Fruit fly (Drosophila melanogaster) whole organism, adult: ENCODE data around the gene NfI.

Experiments
- CG1620 ChIP-seq: fragments of 200-800 bp; sonication (Bioruptor generic); optimal IDR thresholded peaks from 2 replicates; lab custom pipeline; 2016; ENCODE audit warnings: missing biosample characterization, missing genetic modification characterization
- CG7045 ChIP-seq: fragments of 200-800 bp; sonication (Bioruptor generic); optimal IDR thresholded peaks from 2 replicates; lab custom pipeline; 2017; ENCODE audit warnings: missing biosample characterization, mild to moderate bottlenecking, missing genetic modification characterization
- CG7101 ChIP-seq: fragments of 200-800 bp; sonication (Bioruptor generic); optimal IDR thresholded peaks from 2 replicates; lab custom pipeline; 2018; ENCODE audit warnings: missing biosample characterization, mild to moderate bottlenecking, missing genetic modification characterization, moderate library complexity
- Crg-1 ChIP-seq: fragments of 200-800 bp; sonication (Bioruptor generic); optimal IDR thresholded peaks from 2 replicates; lab custom pipeline; 2016; ENCODE audit warnings: missing biosample characterization, missing genetic modification characterization
- Mnt ChIP-seq: fragments of 200-800 bp; sonication (Bioruptor generic); optimal IDR thresholded peaks from 2 replicates; lab custom pipeline; 2016; ENCODE audit warnings: missing biosample characterization, mild to moderate bottlenecking, missing genetic modification characterization
- bab1 ChIP-seq: fragments of 200-800 bp; sonication (Bioruptor generic); optimal IDR thresholded peaks from 3 replicates; lab custom pipeline; 2019; ENCODE audit warnings: missing biosample characterization, mild to moderate bottlenecking, missing genetic modification characterization, moderate library complexity
- cic ChIP-seq: fragments of 200-800 bp; sonication (Bioruptor generic); optimal IDR thresholded peaks from 2 replicates; lab custom pipeline; 2017; ENCODE audit warnings: missing biosample characterization, mild to moderate bottlenecking, missing genetic modification characterization, moderate library complexity
- cnc ChIP-seq, 2 experiments: fragments of >200 bp; optimal IDR thresholded peaks; 2 replicates each; lab custom pipeline; 2017
- kay ChIP-seq: fragments of 200-800 bp; sonication (Bioruptor generic); peaks from one replicate; lab custom pipeline; 2016; ENCODE audit warnings: missing biosample characterization, missing genetic modification characterization, borderline replicate concordance
- tj ChIP-seq: fragments of 200-800 bp; sonication (Bioruptor generic); optimal IDR thresholded peaks from 3 replicates; lab custom pipeline; 2017; ENCODE audit warnings: missing biosample characterization, mild to moderate bottlenecking, missing genetic modification characterization, moderate library complexity

dm6 chr4:318795-319194, 42.6 kb upstream of the NfI start:
- TF ChIP-seq Mnt (no peak), CG7101 (no peak), cic (GFP tag; lab: Kevin White, UChicago) (no peak), cnc (optimal IDR thresholded peaks at IDR 0.05; lab: Kevin White, UChicago) (no peak), kay (GFP tag; lab: Kevin White, UChicago) (no peak), CG1620 (no peak), CG7045 (GFP tag; lab: Kevin White, UChicago) (no peak), tj (GFP tag; lab: Kevin White, UChicago) (no peak), bab1 (GFP tag; lab: Kevin White, UChicago) (no peak), Crg-1 (GFP tag; lab: Kevin White, UChicago) (no peak)
